Worm (Caenorhabditis elegans) whole organism, midembryonic: ENCODE measurements around the gene ubc-6.

Source experiments
- flt-1 ChIP-seq: fragments of 200-800 bp; sonication (Bioruptor generic); IDR thresholded peaks from 2 replicates; pipeline ENCODE4 v1.3.6; 2022; ENCODE audit warnings: missing genetic modification characterization, missing compliant biosample characterization
- med-1 ChIP-seq: sonication (generic microtip); optimal IDR thresholded peaks from 2 replicates; lab custom pipeline; 2017; ENCODE audit warnings: missing genetic modification characterization, mild to moderate bottlenecking, missing compliant biosample characterization, antibody characterized with exemption, missing genetic modification reagents; ENCODE audit not compliant: insufficient read depth

DNA sequence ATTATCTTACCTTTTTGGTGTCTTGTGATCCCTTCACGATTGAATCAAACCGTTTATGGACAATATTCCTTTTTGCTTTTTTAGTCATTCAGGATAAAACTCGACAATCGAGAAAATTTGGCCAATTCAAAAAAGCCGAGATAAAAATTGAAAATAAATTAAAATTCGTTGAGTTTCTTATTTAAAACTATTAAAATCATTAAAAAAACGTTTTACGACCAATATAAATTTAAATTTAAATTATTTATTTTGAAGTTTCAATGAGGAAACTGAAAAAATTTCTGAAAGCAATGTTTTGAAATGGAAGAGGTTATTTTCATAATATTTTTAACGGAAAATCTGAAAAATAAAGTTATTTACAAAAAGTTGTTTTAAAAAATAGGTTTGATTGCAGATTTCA lies 44.3 kb downstream of the ubc-6 start, which contains the start of gene ZK1290.15:
- TF ChIP-seq flt-1 (GFP tag; lab: Robert Waterston, UW) (no peak), med-1 (GFP tag; lab: Kevin White, UChicago) (no peak)
